Worm (Caenorhabditis elegans): ENCODE data around the gene ZK899.5.
"Not testable (repeated sequence)": the region's sequence is repeated elsewhere in the genome, so short reads cannot be mapped to it uniquely, and the experiment has no call there.

ce11 chrX:9460834-9461233, at the start of gene ZK899.5:
- not testable (repeated sequence) for TF ChIP-seq him-1, dao-5, W03F9.2 (tag; optimal IDR thresholded peaks at IDR 0.05)
